Worm (Caenorhabditis elegans): ENCODE measurements around the gene sec-6.

- TF ChIP-seq unc-62 (GFP tag; optimal IDR thresholded peaks at IDR 0.05) (no peak), ama-1 (optimal IDR thresholded peaks at IDR 0.05) (no peak), ztf-1 (GFP tag; conservative IDR thresholded peaks at IDR 0.05) (no peak), egl-27 (tag; optimal IDR thresholded peaks at IDR 0.05) (no peak)
Measured at ce11 chrII:5398779-5399178, 39.4 kb downstream of the sec-6 start, which contains the start of gene fbxl-3.

All from whole organism, L2 larva.